Worm (Caenorhabditis elegans) whole organism, mixed stage, embryonic: ENCODE measurements around the gene F40F8.11.

ENCODE experiments used
- blmp-1 ChIP-seq: fragments of 150-350 bp; optimal IDR thresholded peaks from 2 replicates; lab custom pipeline; 2014; ENCODE audit warnings: missing biosample characterization, missing genetic modification characterization
- drap-1 ChIP-seq: fragments of 200-800 bp; sonication (Bioruptor generic); optimal IDR thresholded peaks from 3 replicates; lab custom pipeline; 2018; ENCODE audit warnings: mild to moderate bottlenecking, missing genetic modification characterization, missing compliant biosample characterization
- elt-3 ChIP-seq: fragments of 150-350 bp; optimal IDR thresholded peaks from 2 replicates; lab custom pipeline; 2014; ENCODE audit warnings: missing biosample characterization, missing genetic modification characterization
- lin-13 ChIP-seq: fragments of 150-350 bp; optimal IDR thresholded peaks from 2 replicates; lab custom pipeline; 2014; ENCODE audit warnings: missing biosample characterization, missing genetic modification characterization
- lin-32 ChIP-seq: fragments of 200-800 bp; sonication (Bioruptor generic); optimal IDR thresholded peaks from 2 replicates; lab custom pipeline; 2018; ENCODE audit warnings: mild to moderate bottlenecking, missing genetic modification characterization, missing compliant biosample characterization
- lsy-2 ChIP-seq: fragments of 150-350 bp; optimal IDR thresholded peaks from 2 replicates; lab custom pipeline; 2014; ENCODE audit warnings: missing biosample characterization, missing genetic modification characterization
- mep-1 ChIP-seq: fragments of 150-350 bp; optimal IDR thresholded peaks from 2 replicates; lab custom pipeline; 2017; ENCODE audit warnings: missing biosample characterization, missing genetic modification reagents, missing genetic modification characterization, inconsistent platforms
- nhr-237 ChIP-seq: fragments of 150-350 bp; optimal IDR thresholded peaks from 2 replicates; lab custom pipeline; 2014; ENCODE audit warnings: missing biosample characterization, missing genetic modification characterization
- nhr-28 ChIP-seq: fragments of 150-350 bp; optimal IDR thresholded peaks from 2 replicates; lab custom pipeline; 2014; ENCODE audit warnings: missing biosample characterization, missing genetic modification characterization
- nhr-76 ChIP-seq: sonication (generic microtip); optimal IDR thresholded peaks from 2 replicates; lab custom pipeline; 2017; ENCODE audit warnings: missing biosample characterization, missing genetic modification characterization
- pha-4 ChIP-seq: fragments of 150-350 bp; optimal IDR thresholded peaks from 2 replicates; lab custom pipeline; 2018; ENCODE audit warnings: missing biosample characterization, missing genetic modification reagents, missing genetic modification characterization
- snpc-4 ChIP-seq: fragments of 150-350 bp; optimal IDR thresholded peaks from 2 replicates; lab custom pipeline; 2014; ENCODE audit warnings: missing biosample characterization, missing genetic modification characterization
- unc-39 ChIP-seq: fragments of 150-350 bp; optimal IDR thresholded peaks from 2 replicates; lab custom pipeline; 2014; ENCODE audit warnings: missing biosample characterization, missing genetic modification characterization
- unc-62 ChIP-seq: fragments of 150-350 bp; optimal IDR thresholded peaks from 2 replicates; lab custom pipeline; 2014; ENCODE audit warnings: missing biosample characterization, missing genetic modification reagents, missing genetic modification characterization

DNA sequence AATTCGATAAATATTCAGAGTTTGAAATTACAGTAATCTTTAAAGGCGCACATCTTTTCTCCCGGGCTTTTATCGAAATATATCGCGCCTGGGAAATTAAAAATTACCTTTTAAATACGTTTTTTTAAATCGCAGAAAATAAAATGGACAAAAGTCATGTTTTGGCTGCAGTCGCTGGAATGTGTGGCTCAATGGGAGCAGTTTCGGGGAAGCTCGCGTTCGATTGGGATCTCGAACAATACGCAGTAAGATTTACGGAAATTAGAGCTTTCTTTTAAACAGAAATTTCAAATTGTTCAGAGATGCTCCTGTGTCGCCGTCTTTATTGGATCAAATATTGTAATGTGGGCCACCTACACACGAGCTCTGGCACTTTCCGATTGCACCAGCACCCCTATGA lies 2.9 kb downstream of the F40F8.11 start, which contains the start of gene F40F8.12:
- no peak for TF ChIP-seq mep-1 (tag; lab: Kevin White, UChicago)
- TF ChIP-seq snpc-4 (tag; lab: Kevin White, UChicago) = no peak
- TF ChIP-seq lin-13 = no peak
- no peak for TF ChIP-seq drap-1 (GFP tag; lab: Kevin White, UChicago)
- TF ChIP-seq nhr-76 (tag; lab: Kevin White, UChicago) = no peak
- no peak for TF ChIP-seq lin-32
- no peak for TF ChIP-seq nhr-28
- TF ChIP-seq blmp-1 (tag; lab: Kevin White, UChicago) = no peak
- TF ChIP-seq lsy-2 (tag; lab: Kevin White, UChicago) = no peak
- no peak for TF ChIP-seq nhr-237
- no peak for TF ChIP-seq unc-39 (tag; lab: Kevin White, UChicago)
- no peak for TF ChIP-seq elt-3 (tag; lab: Kevin White, UChicago)
- no peak for TF ChIP-seq unc-62 (GFP tag; lab: Kevin White, UChicago)
- no peak for TF ChIP-seq pha-4 (tag; lab: Kevin White, UChicago)
